Worm (Caenorhabditis elegans) whole organism, L4 larva: Measurements from ENCODE around the gene K10D11.4.

Source experiments
- F37D6.2 ChIP-seq: sonication (generic microtip); optimal IDR thresholded peaks from 2 replicates; lab custom pipeline; 2016; ENCODE audit warnings: mild to moderate bottlenecking, missing genetic modification characterization, missing compliant biosample characterization
- F44E2.7 ChIP-seq: fragments of 200-800 bp; sonication (Bioruptor generic); IDR thresholded peaks from 2 replicates; pipeline ENCODE4 v2.1.2; 2022; ENCODE audit warnings: missing genetic modification characterization, missing compliant biosample characterization
- R02D3.7 ChIP-seq: fragments of 150-350 bp; sonication (generic microtip); optimal IDR thresholded peaks from 3 replicates; lab custom pipeline; 2014; ENCODE audit warnings: missing biosample characterization, missing genetic modification characterization
- Y75B8A.6 ChIP-seq: fragments of 200-800 bp; sonication (Bioruptor generic); IDR thresholded peaks from 2 replicates; pipeline ENCODE4 v1.3.6; 2022; ENCODE audit warnings: missing genetic modification reagents, missing genetic modification characterization, missing compliant biosample characterization
- aha-1 ChIP-seq: fragments of 150-350 bp; peaks from one replicate; lab custom pipeline; 2014; ENCODE audit warnings: missing biosample characterization, missing genetic modification characterization
- ceh-28 ChIP-seq: fragments of 150-350 bp; optimal IDR thresholded peaks from 2 replicates; lab custom pipeline; 2014; ENCODE audit warnings: missing biosample characterization, missing genetic modification reagents, missing genetic modification characterization
- ceh-82 ChIP-seq: sonication (generic microtip); optimal IDR thresholded peaks from 2 replicates; lab custom pipeline; 2017; ENCODE audit warnings: missing biosample characterization, missing genetic modification characterization
- ces-1 ChIP-seq: fragments of 150-350 bp; sonication (generic microtip); optimal IDR thresholded peaks from 4 replicates; lab custom pipeline; 2014; ENCODE audit warnings: missing biosample characterization, missing genetic modification reagents, missing genetic modification characterization
- ctbp-1 ChIP-seq: fragments of 200-800 bp; sonication (Bioruptor generic); IDR thresholded peaks from 2 replicates; pipeline ENCODE4 v1.3.6; 2022; ENCODE audit warnings: missing genetic modification reagents, missing genetic modification characterization, missing compliant biosample characterization
- daf-19 ChIP-seq: fragments of 200-800 bp; sonication (Bioruptor generic); conservative IDR thresholded peaks from 2 replicates; pipeline ENCODE4 v1.3.6; 2022; ENCODE audit warnings: missing genetic modification characterization, missing compliant biosample characterization
- egl-43 ChIP-seq: fragments of 200-800 bp; sonication (Bioruptor generic); IDR thresholded peaks from 2 replicates; pipeline ENCODE4 v1.3.6; 2022; ENCODE audit warnings: missing genetic modification reagents, missing genetic modification characterization, missing compliant biosample characterization
- fkh-10 ChIP-seq: fragments of 150-350 bp; optimal IDR thresholded peaks from 2 replicates; lab custom pipeline; 2014; ENCODE audit warnings: missing biosample characterization, missing genetic modification reagents, missing genetic modification characterization
- fos-1 ChIP-seq: fragments of 150-350 bp; optimal IDR thresholded peaks from 2 replicates; lab custom pipeline; 2014; ENCODE audit warnings: missing biosample characterization, missing genetic modification characterization
- hif-1 ChIP-seq, 2 experiments: sonication (generic microtip); optimal IDR thresholded peaks; 2 replicates each; lab custom pipeline; 2016 to 2017; ENCODE audit warnings: missing compliant biosample characterization in 2 of 2, missing genetic modification characterization in 2 of 2, missing genetic modification reagents in 2 of 2, missing genotype in 2 of 2, mild to moderate bottlenecking in 1 of 2
- hlh-30 ChIP-seq: sonication (generic microtip); optimal IDR thresholded peaks from 2 replicates; lab custom pipeline; 2017; ENCODE audit warnings: antibody characterized with exemption, mild to moderate bottlenecking, missing genetic modification characterization, missing compliant biosample characterization; ENCODE audit not compliant: insufficient read depth
- hmg-1.1 ChIP-seq: fragments of 200-800 bp; sonication (Bioruptor generic); IDR thresholded peaks from 2 replicates; pipeline ENCODE4 v1.3.6; 2022; ENCODE audit warnings: missing genetic modification reagents, missing genetic modification characterization, missing compliant biosample characterization
- lim-7 ChIP-seq: fragments of 200-800 bp; sonication (Bioruptor generic); IDR thresholded peaks from 2 replicates; pipeline ENCODE4 v1.3.6; 2022; ENCODE audit warnings: missing genetic modification characterization, missing compliant biosample characterization
- lin-15B ChIP-seq: fragments of 150-350 bp; sonication (generic microtip); optimal IDR thresholded peaks from 3 replicates; lab custom pipeline; 2014; ENCODE audit warnings: missing biosample characterization, missing genetic modification characterization
- lin-29 ChIP-seq: fragments of 200-800 bp; sonication (Bioruptor generic); IDR thresholded peaks from 2 replicates; pipeline ENCODE4 v1.3.6; 2022; ENCODE audit warnings: missing genetic modification reagents, missing genetic modification characterization, missing compliant biosample characterization
- lin-39 ChIP-seq: fragments of 150-350 bp; optimal IDR thresholded peaks from 2 replicates; lab custom pipeline; 2014; ENCODE audit warnings: missing biosample characterization, missing genetic modification reagents, missing genetic modification characterization
- lsy-2 ChIP-seq, 2 experiments: fragments of 150-350 bp in 1 of 2; sonication (generic microtip) in 1 of 2; optimal IDR thresholded peaks; 2 replicates each; lab custom pipeline; 2014 to 2017; ENCODE audit warnings: missing biosample characterization in 2 of 2, missing genetic modification characterization in 2 of 2
- mdl-1 ChIP-seq, 2 experiments: fragments of 150-350 bp in 1 of 2; sonication (generic microtip) in 1 of 2; optimal IDR thresholded peaks; 2 replicates each; lab custom pipeline; 2014 to 2017; ENCODE audit warnings: missing biosample characterization in 2 of 2, missing genetic modification characterization in 2 of 2
- mep-1 ChIP-seq: fragments of 150-350 bp; sonication (generic microtip); optimal IDR thresholded peaks from 3 replicates; lab custom pipeline; 2014; ENCODE audit warnings: missing biosample characterization, missing genetic modification characterization
- mes-2 ChIP-seq: sonication (generic microtip); optimal IDR thresholded peaks from 2 replicates; lab custom pipeline; 2016; ENCODE audit warnings: missing genotype, mild to moderate bottlenecking, missing genetic modification characterization, missing compliant biosample characterization; ENCODE audit not compliant: poor library complexity, severe bottlenecking
- nhr-11 ChIP-seq: fragments of 150-350 bp; optimal IDR thresholded peaks from 2 replicates; lab custom pipeline; 2014; ENCODE audit warnings: missing biosample characterization, missing genetic modification characterization
- nhr-111 ChIP-seq: fragments of 200-800 bp; sonication (Bioruptor generic); optimal IDR thresholded peaks from 2 replicates; lab custom pipeline; 2018; ENCODE audit warnings: mild to moderate bottlenecking, missing genetic modification characterization, missing compliant biosample characterization
- nhr-25 ChIP-seq: sonication (generic microtip); optimal IDR thresholded peaks from 2 replicates; lab custom pipeline; 2017; ENCODE audit warnings: missing genetic modification characterization, mild to moderate bottlenecking, missing compliant biosample characterization, antibody characterized with exemption, moderate library complexity, borderline replicate concordance; ENCODE audit not compliant: insufficient read depth
- nhr-28 ChIP-seq: fragments of 150-350 bp; optimal IDR thresholded peaks from 2 replicates; lab custom pipeline; 2014; ENCODE audit warnings: missing biosample characterization, missing genetic modification characterization
- nhr-77 ChIP-seq: fragments of 150-350 bp; optimal IDR thresholded peaks from 2 replicates; lab custom pipeline; 2014; ENCODE audit warnings: missing biosample characterization, missing genetic modification characterization
- pqm-1 ChIP-seq: sonication (generic microtip); optimal IDR thresholded peaks from 2 replicates; lab custom pipeline; 2017; ENCODE audit warnings: missing biosample characterization, missing genetic modification characterization
- rbr-2 ChIP-seq: sonication (generic microtip); optimal IDR thresholded peaks from 2 replicates; lab custom pipeline; 2016; ENCODE audit warnings: missing genotype, missing genetic modification characterization, missing compliant biosample characterization
- saeg-2 ChIP-seq: fragments of 200-800 bp; sonication (Bioruptor generic); IDR thresholded peaks from 2 replicates; pipeline ENCODE4 v1.3.6; 2022; ENCODE audit warnings: missing genetic modification reagents, missing genetic modification characterization, missing compliant biosample characterization
- set-16 ChIP-seq: fragments of 200-800 bp; sonication (Bioruptor generic); IDR thresholded peaks from 2 replicates; pipeline ENCODE4 v1.3.6; 2022; ENCODE audit warnings: missing genetic modification reagents, missing genetic modification characterization, missing compliant biosample characterization
- snpc-4 ChIP-seq: fragments of 150-350 bp; optimal IDR thresholded peaks from 2 replicates; lab custom pipeline; 2014; ENCODE audit warnings: missing biosample characterization, missing genetic modification characterization
- unc-39 ChIP-seq: sonication (generic microtip); optimal IDR thresholded peaks from 2 replicates; lab custom pipeline; 2017; ENCODE audit warnings: missing biosample characterization, missing genetic modification characterization
- unc-62 ChIP-seq, 3 experiments: fragments of 150-350 bp in 1 of 3; sonication (generic microtip); optimal IDR thresholded peaks in 2 of 3; peaks in 1 of 3; 1 replicate in 1 of 3; 2 replicates in 2 of 3; lab custom pipeline; 2014 to 2017; ENCODE audit warnings: missing biosample characterization in 3 of 3, missing genetic modification characterization in 3 of 3, missing genetic modification reagents in 3 of 3, missing genotype in 1 of 3
- zfp-2 ChIP-seq: sonication (generic microtip); optimal IDR thresholded peaks from 2 replicates; lab custom pipeline; 2016; ENCODE audit warnings: mild to moderate bottlenecking, missing genetic modification characterization, missing compliant biosample characterization
- zfp-3 ChIP-seq: fragments of 200-800 bp; sonication (Bioruptor generic); conservative IDR thresholded peaks from 2 replicates; pipeline ENCODE4 v1.3.6; 2022; ENCODE audit warnings: missing genetic modification reagents, missing genetic modification characterization, missing compliant biosample characterization
- zip-11 ChIP-seq: fragments of 200-800 bp; sonication (Bioruptor generic); IDR thresholded peaks from 2 replicates; pipeline ENCODE4 v1.3.6; 2022; ENCODE audit warnings: missing genetic modification characterization, missing compliant biosample characterization
- zip-2 ChIP-seq: fragments of 150-350 bp; optimal IDR thresholded peaks from 2 replicates; lab custom pipeline; 2014; ENCODE audit warnings: missing biosample characterization, missing genetic modification characterization

Gene K10D11.4

ce11 chrIV:13025853-13026343 is 31.6 kb upstream of the K10D11.4 start:
- TF ChIP-seq saeg-2 (GFP tag; lab: Robert Waterston, UW) (no peak), zip-2 (no peak), hif-1 (tag; optimal IDR thresholded peaks at IDR 0.05; lab: Kevin White, UChicago) (peak in 1 of 2 experiments; percentile 29), ctbp-1 (GFP tag; lab: Robert Waterston, UW) (0 out of 2 replicates have a peak, but pooled peaks have one; percentile 33), F37D6.2 (peak; percentile 11), lin-39 (tag; lab: Kevin White, UChicago) (no peak), fos-1 (tag; lab: Kevin White, UChicago) (no peak), rbr-2 (peak; percentile 29), zfp-3 (GFP tag; lab: Robert Waterston, UW) (no peak), nhr-77 (no peak), lsy-2 (tag; optimal IDR thresholded peaks at IDR 0.05; lab: Kevin White, UChicago) (peak; percentile 30 to 57), mes-2 (tag; lab: Kevin White, UChicago) (peak; percentile 32), snpc-4 (tag; lab: Kevin White, UChicago) (no peak), set-16 (GFP tag; lab: Robert Waterston, UW) (peak; percentile 42; the same call in 1 of the 2 replicates), ces-1 (GFP tag; lab: Kevin White, UChicago) (peak; percentile 14), aha-1 (peak; percentile 90), hmg-1.1 (GFP tag; lab: Robert Waterston, UW) (peak; percentile 46; the same call in 1 of the 2 replicates), mdl-1 (tag; optimal IDR thresholded peaks at IDR 0.05; lab: Kevin White, UChicago) (peak in 1 of 2 experiments; percentile 62), unc-62 (GFP tag; optimal IDR thresholded peaks at IDR 0.05 in 1 of 2; lab: Kevin White, UChicago) (peak in 1 of 2 experiments; percentile 57), unc-62 (tag; optimal IDR thresholded peaks at IDR 0.05; lab: Kevin White, UChicago) (no peak), mep-1 (peak; percentile 61), zip-11 (GFP tag; lab: Robert Waterston, UW) (no peak), hlh-30 (tag; lab: Kevin White, UChicago) (peak; percentile 17)

DNA sequence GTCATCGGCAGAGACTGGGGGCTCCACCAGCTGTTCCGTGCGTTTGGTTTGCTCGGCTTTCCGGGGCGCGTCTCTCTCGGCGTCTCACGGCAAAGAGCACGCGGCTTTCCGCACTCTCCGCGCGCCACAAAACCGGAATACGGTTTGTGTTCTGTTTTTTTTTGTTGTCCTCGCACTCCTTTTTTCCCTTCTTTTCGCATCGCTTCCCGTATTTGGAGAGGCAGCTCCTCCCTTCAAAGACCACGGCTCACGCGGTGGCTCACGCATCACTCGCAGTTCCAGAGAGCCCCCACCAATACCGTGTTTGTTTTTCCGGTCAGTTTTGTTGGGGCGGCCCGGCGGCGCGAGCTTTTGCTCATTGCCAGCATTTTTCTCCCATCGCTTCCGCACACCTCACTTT is 28.6 kb upstream of the K10D11.4 start:
- TF ChIP-seq aha-1 (peak; percentile 63), hmg-1.1 (GFP tag; lab: Robert Waterston, UW) (0 out of 2 replicates have a peak, but pooled peaks have one; percentile 12), egl-43 (0 out of 2 replicates have a peak, but pooled peaks have one; percentile 26), set-16 (GFP tag; lab: Robert Waterston, UW) (peak; percentile 83), ctbp-1 (GFP tag; lab: Robert Waterston, UW) (no peak), fos-1 (tag; lab: Kevin White, UChicago) (no peak), unc-39 (tag; lab: Kevin White, UChicago) (no peak), lim-7 (GFP tag; lab: Robert Waterston, UW) (no peak), nhr-111 (GFP tag; lab: Kevin White, UChicago) (no peak)
- TF ChIP-seq, all 104 proteins: peak for 4

- TF ChIP-seq zip-11 (GFP tag; lab: Robert Waterston, UW): no peak
- TF ChIP-seq aha-1: peak; percentile 70
Measured at ce11 chrIV:13021006-13021405, 26.7 kb upstream of the K10D11.4 start.

ce11 chrIV:13016820-13017219 is 22.5 kb upstream of the K10D11.4 start:
- TF ChIP-seq pqm-1 (tag; lab: Kevin White, UChicago) (no peak), R02D3.7 (no peak), ctbp-1 (GFP tag; lab: Robert Waterston, UW) (peak; percentile 57), daf-19 (GFP tag; lab: Robert Waterston, UW) (no peak), lin-29 (GFP tag; lab: Robert Waterston, UW) (no peak), F44E2.7 (no peak), Y75B8A.6 (no peak), zfp-2 (tag; lab: Kevin White, UChicago) (no peak), ces-1 (GFP tag; lab: Kevin White, UChicago) (peak; percentile 64), F37D6.2 (no peak), nhr-11 (no peak), lin-15B (tag; lab: Kevin White, UChicago) (no peak), set-16 (GFP tag; lab: Robert Waterston, UW) (peak; percentile 28; the same call in 1 of the 2 replicates), zip-2 (no peak), snpc-4 (tag; lab: Kevin White, UChicago) (no peak), ceh-82 (tag; lab: Kevin White, UChicago) (no peak), fos-1 (tag; lab: Kevin White, UChicago) (no peak), lsy-2 (tag; optimal IDR thresholded peaks at IDR 0.05; lab: Kevin White, UChicago) (peak in 1 of 2 experiments; percentile 7), nhr-28 (no peak), zip-11 (GFP tag; lab: Robert Waterston, UW) (no peak), unc-62 (GFP tag; optimal IDR thresholded peaks at IDR 0.05 in 1 of 2; lab: Kevin White, UChicago) (peak in 1 of 2 experiments; percentile 9), unc-62 (tag; optimal IDR thresholded peaks at IDR 0.05; lab: Kevin White, UChicago) (no peak), fkh-10 (GFP tag; lab: Kevin White, UChicago) (peak; percentile 60), ceh-28 (no peak), nhr-25 (tag; lab: Kevin White, UChicago) (no peak)
